Worm (Caenorhabditis elegans): ENCODE measurements around the gene ZC155.2.
A peak's percentile ranks its signal among the peaks of the same experiment; 100 is the strongest.

Gene ZC155.2

ce11 chrIII:5172470-5172869 lies 46.3 kb upstream of the ZC155.2 start, which contains the start of gene K10D2.5 (continued):
- TF ChIP-seq nhr-67 (tag; optimal IDR thresholded peaks at IDR 0.05) (no peak), elt-3 (tag; optimal IDR thresholded peaks at IDR 0.05) (peak in 1 of 3 experiments; percentile 7)

- TF ChIP-seq fkh-2 (tag; optimal IDR thresholded peaks at IDR 0.05) (no peak), jun-1 (tag; optimal IDR thresholded peaks at IDR 0.05) (no peak), unc-39 (tag; optimal IDR thresholded peaks at IDR 0.05) (no peak), nhr-23 (tag; optimal IDR thresholded peaks at IDR 0.05) (no peak), nhr-76 (tag; optimal IDR thresholded peaks at IDR 0.05) (no peak), ZK546.5 (tag; optimal IDR thresholded peaks at IDR 0.05) (no peak), ztf-11 (tag; optimal IDR thresholded peaks at IDR 0.05) (no peak), elt-1 (tag; optimal IDR thresholded peaks at IDR 0.05) (no peak), nhr-67 (tag; optimal IDR thresholded peaks at IDR 0.05) (no peak), nhr-43 (tag; optimal IDR thresholded peaks at IDR 0.05; ENCODE audit: poor library complexity, severe bottlenecking) (no peak), nhr-237 (tag; optimal IDR thresholded peaks at IDR 0.05) (no peak), daf-12 (tag; optimal IDR thresholded peaks at IDR 0.05) (no peak), R02D3.7 (tag; optimal IDR thresholded peaks at IDR 0.05) (no peak), elt-3 (tag; optimal IDR thresholded peaks at IDR 0.05) (no peak)
Observed at ce11 chrIII:5173139-5173538, 45.6 kb upstream of the ZC155.2 start, which contains the start of gene emb-1. Gene emb-1, plus strand, starts transcription at chrIII:5173439.

- TF ChIP-seq nhr-237 (tag; optimal IDR thresholded peaks at IDR 0.05): no peak
- TF ChIP-seq skn-1 (tag; optimal IDR thresholded peaks at IDR 0.05): no peak
Observed at ce11 chrIII:5173622-5174021, 45.2 kb upstream of the ZC155.2 start, which contains the start of gene cid-1. Gene cid-1, plus strand, starts transcription at chrIII:5173922.

- TF ChIP-seq ZK546.5 (tag; optimal IDR thresholded peaks at IDR 0.05) (no peak), nhr-77 (tag; optimal IDR thresholded peaks at IDR 0.05) (no peak), nhr-76 (tag; optimal IDR thresholded peaks at IDR 0.05) (no peak), hmg-11 (tag; optimal IDR thresholded peaks at IDR 0.05) (no peak), unc-39 (tag; optimal IDR thresholded peaks at IDR 0.05) (no peak), nfya-1 (tag; optimal IDR thresholded peaks at IDR 0.05; ENCODE audit: insufficient read depth) (peak; percentile 95), egl-5 (tag; optimal IDR thresholded peaks at IDR 0.05) (no peak), fkh-10 (GFP tag; optimal IDR thresholded peaks at IDR 0.05) (no peak), eor-1 (tag; optimal IDR thresholded peaks at IDR 0.05) (no peak)
Observed at ce11 chrIII:5179166-5179565, 39.6 kb upstream of the ZC155.2 start.

- no peak for TF ChIP-seq zag-1 (tag; optimal IDR thresholded peaks at IDR 0.05)
- TF ChIP-seq nfya-1 (tag; optimal IDR thresholded peaks at IDR 0.05; ENCODE audit: insufficient read depth): peak; percentile 14
- TF ChIP-seq pha-4 (tag; optimal IDR thresholded peaks at IDR 0.05): peak; percentile 6
- TF ChIP-seq nhr-237 (tag; optimal IDR thresholded peaks at IDR 0.05): no peak
- TF ChIP-seq lsy-12 (tag; optimal IDR thresholded peaks at IDR 0.05): no peak
- TF ChIP-seq ceh-9 (tag; optimal IDR thresholded peaks at IDR 0.05): no peak
- no peak for TF ChIP-seq ceh-82 (tag; optimal IDR thresholded peaks at IDR 0.05)
- peak; percentile 67 for TF ChIP-seq elt-2 (tag; optimal IDR thresholded peaks at IDR 0.05)
Observed at ce11 chrIII:5180588-5180987, 38.2 kb upstream of the ZC155.2 start.

- TF ChIP-seq unc-39 (tag; optimal IDR thresholded peaks at IDR 0.05) (no peak), elt-1 (tag; optimal IDR thresholded peaks at IDR 0.05) (no peak), fkh-10 (GFP tag; optimal IDR thresholded peaks at IDR 0.05) (no peak), nhr-11 (tag; optimal IDR thresholded peaks at IDR 0.05) (no peak), sea-2 (GFP tag; optimal IDR thresholded peaks at IDR 0.05) (no peak), nhr-77 (tag; optimal IDR thresholded peaks at IDR 0.05) (no peak), pqm-1 (tag; optimal IDR thresholded peaks at IDR 0.05) (no peak), jun-1 (tag; optimal IDR thresholded peaks at IDR 0.05) (no peak), skn-1 (tag; optimal IDR thresholded peaks at IDR 0.05) (no peak), ztf-11 (tag; optimal IDR thresholded peaks at IDR 0.05) (no peak), nhr-23 (tag; optimal IDR thresholded peaks at IDR 0.05) (no peak), unc-62 (GFP tag; optimal IDR thresholded peaks at IDR 0.05) (no peak), elt-2 (tag; optimal IDR thresholded peaks at IDR 0.05) (no peak)
Observed at ce11 chrIII:5181217-5181616, 37.6 kb upstream of the ZC155.2 start.

All from whole organism, L3 larva.